Worm (Caenorhabditis elegans) whole organism, L4/young adult: Measurements from ENCODE around the gene srh-102.

Source experiments
- W03F9.2 ChIP-seq: fragments of 150-350 bp; optimal IDR thresholded peaks from 2 replicates; lab custom pipeline; 2014; ENCODE audit warnings: missing biosample characterization, missing genetic modification characterization
- dao-5 ChIP-seq: sonication (generic microtip); optimal IDR thresholded peaks from 2 replicates; lab custom pipeline; 2016; ENCODE audit warnings: missing genotype, missing genetic modification characterization, moderate library complexity, missing compliant biosample characterization
- him-1 ChIP-seq: sonication (generic microtip); optimal IDR thresholded peaks from 2 replicates; lab custom pipeline; 2016; ENCODE audit warnings: missing genotype, missing genetic modification reagents, missing genetic modification characterization, missing compliant biosample characterization

srh-102 gene

ce11 chrV:17171551-17171950 lies 6.2 kb upstream of the srh-102 start, which contains the start of gene srbc-26:
srbc-26 (plus strand) TSS chrV:17171851.
- TF ChIP-seq him-1 (tag; lab: Kevin White, UChicago), result no peak
- TF ChIP-seq dao-5 (tag; lab: Kevin White, UChicago), result no peak
- no peak for TF ChIP-seq W03F9.2

ce11 chrV:17170822-17171221 lies 5.5 kb upstream of the srh-102 start, which contains the start of gene srw-51:
srw-51 (minus strand) TSS chrV:17170922.
- TF ChIP-seq W03F9.2 (no peak), dao-5 (tag; lab: Kevin White, UChicago) (no peak), him-1 (tag; lab: Kevin White, UChicago) (no peak)

- TF ChIP-seq dao-5 (tag; lab: Kevin White, UChicago) (no peak), W03F9.2 (no peak), him-1 (tag; lab: Kevin White, UChicago) (no peak)
Measured at ce11 chrV:17167457-17167856, 2.1 kb upstream of the srh-102 start, which contains the start of gene srz-66. srz-66 (minus strand) TSS chrV:17167557.

- no peak for TF ChIP-seq W03F9.2
- TF ChIP-seq dao-5 (tag; lab: Kevin White, UChicago), result no peak
Measured at ce11 chrV:17159430-17159924, 5.8 kb downstream of the srh-102 start, which contains the start of gene F40D4.12. F40D4.12 (plus strand) TSS chrV:17159874.

ce11 chrV:17157154-17157553 lies 8.2 kb downstream of the srh-102 start, which contains the start of gene F40D4.13:
F40D4.13 (minus strand) TSS chrV:17157254.
- TF ChIP-seq him-1 (tag; lab: Kevin White, UChicago) (no peak), dao-5 (tag; lab: Kevin White, UChicago) (no peak), W03F9.2 (no peak)

- TF ChIP-seq him-1 (tag; lab: Kevin White, UChicago) (no peak), W03F9.2 (no peak)
Measured at ce11 chrV:17155384-17155858, 9.9 kb downstream of the srh-102 start, which contains the start of gene F40D4.17. F40D4.17 (minus strand) TSS chrV:17155434.

- no peak for TF ChIP-seq dao-5 (tag; lab: Kevin White, UChicago)
- no peak for TF ChIP-seq W03F9.2
- no peak for TF ChIP-seq him-1 (tag; lab: Kevin White, UChicago)
Measured at ce11 chrV:17154944-17155343, 10.4 kb downstream of the srh-102 start.

ce11 chrV:17151292-17151691 lies 14.0 kb downstream of the srh-102 start:
- TF ChIP-seq W03F9.2, result no peak
- no peak for TF ChIP-seq dao-5 (tag; lab: Kevin White, UChicago)
- no peak for TF ChIP-seq him-1 (tag; lab: Kevin White, UChicago)
